Fruit fly (Drosophila melanogaster) whole organism, embryonic: ENCODE results near the gene Ccp84Ad.

ENCODE experiments used
- Ada2b ChIP-seq: fragments of 200-800 bp; sonication (Bioruptor generic); IDR thresholded peaks from 2 replicates; pipeline ENCODE4 v1.3.6; 2022; ENCODE audit warnings: missing biosample characterization, missing genetic modification characterization
- CG10267 ChIP-seq: fragments of 200-800 bp; sonication (Bioruptor generic); optimal IDR thresholded peaks from 2 replicates; lab custom pipeline; 2018; ENCODE audit warnings: missing biosample characterization, mild to moderate bottlenecking, missing genetic modification characterization, moderate library complexity
- CG10462 ChIP-seq: fragments of 200-800 bp; sonication (Bioruptor generic); optimal IDR thresholded peaks from 2 replicates; lab custom pipeline; 2016; ENCODE audit warnings: missing biosample characterization, missing genetic modification characterization
- CG10654 ChIP-seq: fragments of 200-800 bp; sonication (Bioruptor generic); optimal IDR thresholded peaks from 2 replicates; lab custom pipeline; 2016; ENCODE audit warnings: missing biosample characterization, missing genetic modification characterization
- CG11723 ChIP-seq: fragments of 200-800 bp; sonication (Bioruptor generic); optimal IDR thresholded peaks from 2 replicates; lab custom pipeline; 2017; ENCODE audit warnings: missing biosample characterization, mild to moderate bottlenecking, missing genetic modification characterization
- CG12155 ChIP-seq: fragments of 200-800 bp; sonication (Bioruptor generic); optimal IDR thresholded peaks from 3 replicates; lab custom pipeline; 2016; ENCODE audit warnings: missing biosample characterization, missing genetic modification characterization
- CG12942 ChIP-seq: fragments of 200-800 bp; sonication (Bioruptor generic); optimal IDR thresholded peaks from 3 replicates; lab custom pipeline; 2016; ENCODE audit warnings: missing biosample characterization, missing genetic modification characterization
- CG13775 ChIP-seq: fragments of 200-800 bp; sonication (Bioruptor generic); optimal IDR thresholded peaks from 3 replicates; lab custom pipeline; 2017; ENCODE audit warnings: missing biosample characterization, mild to moderate bottlenecking, missing genetic modification characterization
- CG15073 ChIP-seq: fragments of 200-800 bp; sonication (Bioruptor generic); optimal IDR thresholded peaks from 2 replicates; lab custom pipeline; 2016; ENCODE audit warnings: missing biosample characterization, missing genetic modification characterization
- CG15514 ChIP-seq: fragments of 200-800 bp; sonication (Bioruptor generic); optimal IDR thresholded peaks from 3 replicates; lab custom pipeline; 2017; ENCODE audit warnings: missing biosample characterization, missing genetic modification characterization, mild to moderate bottlenecking, moderate library complexity, missing genetic modification reagents
- CG17328 ChIP-seq: fragments of 200-800 bp; sonication (Bioruptor generic); IDR thresholded peaks from 2 replicates; pipeline ENCODE4 v1.3.6; 2022; ENCODE audit warnings: missing biosample characterization, missing genetic modification characterization
- CG2120 ChIP-seq: fragments of 200-800 bp; sonication (Bioruptor generic); optimal IDR thresholded peaks from 3 replicates; lab custom pipeline; 2016; ENCODE audit warnings: missing biosample characterization, missing genetic modification characterization
- CG3281 ChIP-seq: fragments of 200-800 bp; sonication (Bioruptor generic); optimal IDR thresholded peaks from 3 replicates; lab custom pipeline; 2017; ENCODE audit warnings: missing biosample characterization, mild to moderate bottlenecking, missing genetic modification characterization
- CG34376 ChIP-seq: fragments of 200-800 bp; sonication (Bioruptor generic); optimal IDR thresholded peaks from 2 replicates; lab custom pipeline; 2018; ENCODE audit warnings: missing biosample characterization, mild to moderate bottlenecking, missing genetic modification characterization
- CG42726 ChIP-seq: fragments of 200-800 bp; sonication (Bioruptor generic); IDR thresholded peaks from 2 replicates; pipeline ENCODE4 v1.3.6; 2022; ENCODE audit warnings: missing biosample characterization, missing genetic modification characterization; ENCODE audit not compliant: partially characterized antibody
- CG4820 ChIP-seq: fragments of 200-800 bp; sonication (Bioruptor generic); optimal IDR thresholded peaks from 3 replicates; lab custom pipeline; 2016; ENCODE audit warnings: missing biosample characterization, missing genetic modification characterization
- CG6254 ChIP-seq: fragments of 200-800 bp; sonication (Bioruptor generic); optimal IDR thresholded peaks from 3 replicates; lab custom pipeline; 2017; ENCODE audit warnings: mild to moderate bottlenecking, missing biosample characterization, missing genetic modification reagents, missing genetic modification characterization
- CG7556 ChIP-seq: fragments of 200-800 bp; sonication (Bioruptor generic); optimal IDR thresholded peaks from 2 replicates; lab custom pipeline; 2017; ENCODE audit warnings: missing biosample characterization, mild to moderate bottlenecking, missing genetic modification characterization
- CG9932 ChIP-seq: fragments of 200-800 bp; sonication (Bioruptor generic); IDR thresholded peaks from 2 replicates; pipeline ENCODE4 v1.3.6; 2022; ENCODE audit warnings: missing biosample characterization, missing genetic modification characterization
- Dad ChIP-seq: fragments of 200-800 bp; sonication (Bioruptor generic); optimal IDR thresholded peaks from 3 replicates; lab custom pipeline; 2016; ENCODE audit warnings: missing biosample characterization, missing genetic modification characterization
- Dip3 ChIP-seq: fragments of 200-800 bp; sonication (Bioruptor generic); optimal IDR thresholded peaks from 3 replicates; lab custom pipeline; 2016; ENCODE audit warnings: missing biosample characterization, missing genetic modification characterization
- GATAe ChIP-seq: fragments of 200-800 bp; sonication (Bioruptor generic); conservative IDR thresholded peaks from 2 replicates; pipeline ENCODE4 v1.3.6; 2022; ENCODE audit warnings: missing biosample characterization, missing genetic modification characterization
- HHEX ChIP-seq: fragments of 200-800 bp; sonication (Bioruptor generic); optimal IDR thresholded peaks from 3 replicates; lab custom pipeline; 2017; ENCODE audit warnings: missing biosample characterization, mild to moderate bottlenecking, missing genetic modification characterization, missing genetic modification reagents
- HLH3B ChIP-seq: fragments of 200-800 bp; sonication (Bioruptor generic); IDR thresholded peaks from 2 replicates; pipeline ENCODE4 v1.3.6; 2022; ENCODE audit warnings: missing biosample characterization, missing genetic modification characterization
- MESR4 ChIP-seq: fragments of 200-800 bp; sonication (Bioruptor generic); optimal IDR thresholded peaks from 2 replicates; lab custom pipeline; 2018; ENCODE audit warnings: missing biosample characterization, mild to moderate bottlenecking, missing genetic modification characterization, moderate library complexity
- Mad ChIP-seq: fragments of 200-800 bp; sonication (Bioruptor generic); optimal IDR thresholded peaks from 2 replicates; lab custom pipeline; 2016; ENCODE audit warnings: missing biosample characterization, missing genetic modification characterization
- Mes4 ChIP-seq: fragments of 200-800 bp; sonication (Bioruptor generic); optimal IDR thresholded peaks from 2 replicates; lab custom pipeline; 2016; ENCODE audit warnings: missing biosample characterization, missing genetic modification characterization
- NK7.1 ChIP-seq: fragments of 200-800 bp; sonication (Bioruptor generic); optimal IDR thresholded peaks from 3 replicates; lab custom pipeline; 2016; ENCODE audit warnings: missing biosample characterization, missing genetic modification characterization
- Neu2 ChIP-seq: fragments of 200-800 bp; sonication (Bioruptor generic); optimal IDR thresholded peaks from 3 replicates; lab custom pipeline; 2016; ENCODE audit warnings: missing biosample characterization, missing genetic modification characterization, borderline replicate concordance
- Poxn ChIP-seq: fragments of 200-800 bp; sonication (Bioruptor generic); IDR thresholded peaks from 2 replicates; pipeline ENCODE4 v1.3.6; 2022; ENCODE audit warnings: missing biosample characterization, missing genetic modification characterization
- Six4 ChIP-seq: fragments of 200-800 bp; sonication (Bioruptor generic); optimal IDR thresholded peaks from 2 replicates; lab custom pipeline; 2016; ENCODE audit warnings: missing biosample characterization, missing genetic modification characterization
- Xrp1 ChIP-seq: fragments of 200-800 bp; sonication (Bioruptor generic); IDR thresholded peaks from 2 replicates; pipeline ENCODE4 v1.3.6; 2022; ENCODE audit warnings: missing biosample characterization, missing genetic modification characterization
- bcd ChIP-seq: fragments of 200-800 bp; sonication (Bioruptor generic); optimal IDR thresholded peaks from 2 replicates; lab custom pipeline; 2017; ENCODE audit warnings: missing biosample characterization, mild to moderate bottlenecking, missing genetic modification characterization
- br ChIP-seq: fragments of >200 bp; optimal IDR thresholded peaks from 2 replicates; lab custom pipeline; 2017
- btn ChIP-seq: fragments of 200-800 bp; sonication (Bioruptor generic); optimal IDR thresholded peaks from 2 replicates; lab custom pipeline; 2016; ENCODE audit warnings: missing biosample characterization, missing genetic modification characterization
- chm ChIP-seq: fragments of 200-800 bp; sonication (Bioruptor generic); IDR thresholded peaks from 2 replicates; pipeline ENCODE4 v1.3.6; 2022; ENCODE audit warnings: missing biosample characterization, missing genetic modification characterization
- en ChIP-seq: fragments of 200-800 bp; sonication (Bioruptor generic); optimal IDR thresholded peaks from 2 replicates; lab custom pipeline; 2016; ENCODE audit warnings: missing biosample characterization, missing genetic modification characterization
- esg ChIP-seq: fragments of 200-800 bp; sonication (Bioruptor generic); conservative IDR thresholded peaks from 2 replicates; pipeline ENCODE4 v1.3.6; 2022; ENCODE audit warnings: missing biosample characterization, missing genetic modification characterization
- gce ChIP-seq: fragments of 200-800 bp; sonication (Bioruptor generic); IDR thresholded peaks from 3 replicates; pipeline ENCODE4 v1.3.6; 2022; ENCODE audit warnings: missing biosample characterization, missing genetic modification characterization
- insv ChIP-seq, 2 experiments: fragments of 200-800 bp; sonication (Bioruptor generic); optimal IDR thresholded peaks; 3 replicates each; lab custom pipeline; 2016 to 2018; ENCODE audit warnings: missing biosample characterization in 2 of 2, missing genetic modification characterization in 2 of 2
- mld ChIP-seq: fragments of 200-800 bp; sonication (Bioruptor generic); IDR thresholded peaks from 3 replicates; pipeline ENCODE4 v1.3.6; 2022; ENCODE audit warnings: missing biosample characterization, missing genetic modification characterization; ENCODE audit not compliant: partially characterized antibody
- pho ChIP-seq: fragments of 200-800 bp; sonication (Bioruptor generic); optimal IDR thresholded peaks from 2 replicates; lab custom pipeline; 2016; ENCODE audit warnings: missing biosample characterization, missing genetic modification characterization
- sd ChIP-seq: fragments of 200-800 bp; sonication (Bioruptor generic); optimal IDR thresholded peaks from 3 replicates; lab custom pipeline; 2018; ENCODE audit warnings: missing biosample characterization, mild to moderate bottlenecking, missing genetic modification characterization, moderate library complexity
- sima ChIP-seq: fragments of 200-800 bp; sonication (Bioruptor generic); optimal IDR thresholded peaks from 2 replicates; lab custom pipeline; 2016; ENCODE audit warnings: missing biosample characterization, missing genetic modification characterization
- so ChIP-seq: fragments of 200-800 bp; sonication (Bioruptor generic); IDR thresholded peaks from 3 replicates; pipeline ENCODE4 v1.3.6; 2022; ENCODE audit warnings: missing biosample characterization, missing genetic modification characterization
- sqz ChIP-seq: fragments of 200-800 bp; sonication (Bioruptor generic); optimal IDR thresholded peaks from 3 replicates; lab custom pipeline; 2018; ENCODE audit warnings: missing biosample characterization, mild to moderate bottlenecking, missing genetic modification characterization
- ssp ChIP-seq: fragments of 200-800 bp; sonication (Bioruptor generic); IDR thresholded peaks from 2 replicates; pipeline ENCODE4 v1.3.6; 2022; ENCODE audit warnings: missing biosample characterization, missing genetic modification characterization
- stc ChIP-seq: fragments of 200-800 bp; sonication (Bioruptor generic); IDR thresholded peaks from 2 replicates; pipeline ENCODE4 v1.3.6; 2022; ENCODE audit warnings: missing biosample characterization, missing genetic modification characterization
- tio ChIP-seq: fragments of 200-800 bp; sonication (Bioruptor generic); optimal IDR thresholded peaks from 2 replicates; lab custom pipeline; 2017; ENCODE audit warnings: missing biosample characterization, missing genetic modification characterization, inconsistent platforms
- tll ChIP-seq, 2 experiments: fragments of 200-800 bp in 1 of 2; fragments of >200 bp in 1 of 2; sonication (Bioruptor generic) in 1 of 2; optimal IDR thresholded peaks; 2 replicates each; lab custom pipeline; 2017 to 2019; ENCODE audit warnings: missing biosample characterization in 2 of 2, missing genetic modification characterization in 2 of 2, mild to moderate bottlenecking in 1 of 2, moderate library complexity in 1 of 2
- unc-4 ChIP-seq: fragments of 200-800 bp; sonication (Bioruptor generic); IDR thresholded peaks from 2 replicates; pipeline ENCODE4 v1.3.6; 2022; ENCODE audit warnings: missing biosample characterization, missing genetic modification characterization; ENCODE audit not compliant: partially characterized antibody
- wek ChIP-seq: fragments of 200-800 bp; sonication (Bioruptor generic); optimal IDR thresholded peaks from 3 replicates; lab custom pipeline; 2018; ENCODE audit warnings: missing biosample characterization, mild to moderate bottlenecking, missing genetic modification characterization, moderate library complexity

Ccp84Ad gene

DNA sequence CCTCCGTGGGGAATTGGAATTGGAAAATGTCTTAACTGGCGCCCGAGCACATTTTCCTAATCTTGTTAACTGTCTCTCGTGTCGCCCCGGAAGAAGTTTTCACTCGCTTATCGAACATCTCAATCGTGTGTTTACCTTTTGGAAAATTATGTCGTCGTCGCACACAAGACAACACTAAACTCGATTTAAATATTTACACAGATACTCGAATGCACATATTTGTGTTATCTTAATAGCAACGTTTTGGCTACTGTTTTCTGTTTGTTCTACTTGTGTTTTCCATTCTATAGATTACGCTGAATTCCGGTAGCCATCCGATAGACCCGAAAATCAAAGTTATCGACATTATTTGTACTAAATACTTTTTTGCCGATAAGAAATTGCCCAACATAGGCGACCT, 25.3 kb upstream of the Ccp84Ad start (continued):
- TF ChIP-seq CG10654 (GFP tag; lab: Kevin White, UChicago) (no peak), en (peak; percentile 44), mld (no peak), gce (GFP tag; lab: Robert Waterston, UW) (no peak), CG42726 (GFP tag; lab: Robert Waterston, UW) (no peak), sqz (GFP tag; lab: Kevin White, UChicago) (no peak), esg (GFP tag; lab: Robert Waterston, UW) (no peak), CG12155 (no peak), CG11723 (GFP tag; lab: Kevin White, UChicago) (no peak), chm (GFP tag; lab: Robert Waterston, UW) (peak; percentile 12; the same call in 1 of the 2 replicates), insv (GFP tag; optimal IDR thresholded peaks at IDR 0.05; lab: Kevin White, UChicago) (peak in 1 of 2 experiments; percentile 4), CG9932 (GFP tag; lab: Robert Waterston, UW) (no peak), CG10267 (tag; lab: Kevin White, UChicago) (peak; percentile 26), Ada2b (GFP tag; lab: Robert Waterston, UW) (no peak), CG3281 (GFP tag; lab: Kevin White, UChicago) (no peak), CG6254 (GFP tag; lab: Kevin White, UChicago) (peak; percentile 32), CG15073 (GFP tag; lab: Kevin White, UChicago) (no peak), btn (GFP tag; lab: Kevin White, UChicago) (peak; percentile 5), CG17328 (GFP tag; lab: Robert Waterston, UW) (no peak), CG4820 (peak; percentile 11), Neu2 (GFP tag; lab: Kevin White, UChicago) (peak; percentile 90), Mad (GFP tag; lab: Kevin White, UChicago) (no peak), Xrp1 (GFP tag; lab: Robert Waterston, UW) (peak; percentile 69), CG10462 (GFP tag; lab: Kevin White, UChicago) (peak; percentile 34), bcd (GFP tag; lab: Kevin White, UChicago) (no peak), br (lab: Kevin White, UChicago) (no peak), tio (GFP tag; lab: Kevin White, UChicago) (no peak), Dad (GFP tag; lab: Kevin White, UChicago) (no peak), tll (GFP tag; optimal IDR thresholded peaks at IDR 0.05; lab: Kevin White, UChicago) (peak in 1 of 2 experiments; percentile 86), sd (tag; lab: Kevin White, UChicago) (peak; percentile 40), CG12942 (GFP tag; lab: Kevin White, UChicago) (no peak), Dip3 (no peak), NK7.1 (GFP tag; lab: Kevin White, UChicago) (no peak), CG15514 (GFP tag; lab: Kevin White, UChicago) (no peak), MESR4 (no peak), CG13775 (no peak), wek (GFP tag; lab: Kevin White, UChicago) (peak; percentile 62), HHEX (GFP tag; lab: Kevin White, UChicago) (peak; percentile 17), GATAe (GFP tag; lab: Robert Waterston, UW) (no peak), CG7556 (GFP tag; lab: Kevin White, UChicago) (peak; percentile 36), unc-4 (GFP tag; lab: Robert Waterston, UW) (no peak), CG34376 (GFP tag; lab: Kevin White, UChicago) (no peak), Mes4 (no peak), Six4 (GFP tag; lab: Kevin White, UChicago) (no peak), Poxn (GFP tag; lab: Robert Waterston, UW) (no peak), so (GFP tag; lab: Robert Waterston, UW) (no peak), HLH3B (GFP tag; lab: Robert Waterston, UW) (no peak), pho (GFP tag; lab: Kevin White, UChicago) (no peak), sima (GFP tag; lab: Kevin White, UChicago) (no peak), CG2120 (GFP tag; lab: Kevin White, UChicago) (no peak), ssp (GFP tag; lab: Robert Waterston, UW) (no peak), stc (no peak)
